Worm (Caenorhabditis elegans): ENCODE measurements around the gene srbc-34.

DNA sequence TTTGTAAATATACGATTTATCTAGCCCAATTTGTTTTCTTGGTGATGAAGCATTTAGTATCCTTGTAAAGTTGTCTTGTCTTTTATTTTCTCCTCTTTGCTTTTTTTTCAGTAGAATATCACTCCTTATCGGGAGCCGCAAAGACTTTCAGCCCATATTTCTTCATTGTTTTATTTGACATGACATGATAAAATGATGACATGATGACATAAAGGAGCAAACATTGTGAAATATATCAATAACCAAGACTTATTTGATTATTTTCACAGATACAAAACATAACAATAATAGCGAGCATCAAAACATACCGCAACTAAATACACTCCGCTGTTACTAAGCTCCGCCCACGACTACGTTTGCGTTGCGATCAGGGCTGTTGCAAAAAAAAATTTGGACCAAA lies 40.3 kb upstream of the srbc-34 start:
- no peak for TF ChIP-seq him-1 (tag; optimal IDR thresholded peaks at IDR 0.05)
- no peak for TF ChIP-seq dao-5 (tag; optimal IDR thresholded peaks at IDR 0.05)
- no peak for TF ChIP-seq W03F9.2 (tag; optimal IDR thresholded peaks at IDR 0.05)

Measured in whole organism, L4/young adult.